Fruit fly (Drosophila melanogaster) Kc167 (cell line): ENCODE results near the gene Ide.
A peak's percentile ranks its signal among the peaks of the same experiment; 100 is the strongest.

Experiments
- Myc ChIP-seq: fragments of >200 bp; optimal IDR thresholded peaks from 2 replicates; lab custom pipeline; 2017; ENCODE audit warnings: missing external identifiers
- Sin3A ChIP-seq: fragments of >200 bp; optimal IDR thresholded peaks from 2 replicates; lab custom pipeline; 2018; ENCODE audit warnings: missing external identifiers
- h ChIP-seq: fragments of >200 bp; optimal IDR thresholded peaks from 3 replicates; lab custom pipeline; 2018; ENCODE audit warnings: missing external identifiers
- insv ChIP-seq: fragments of >200 bp; optimal IDR thresholded peaks from 3 replicates; lab custom pipeline; 2018; ENCODE audit warnings: missing external identifiers
- psq ChIP-seq: fragments of >200 bp; optimal IDR thresholded peaks from 2 replicates; lab custom pipeline; 2017; ENCODE audit warnings: missing external identifiers
- ttk ChIP-seq: sonication (Bioruptor generic); optimal IDR thresholded peaks from 2 replicates; lab custom pipeline; 2017; ENCODE audit warnings: missing external identifiers

DNA sequence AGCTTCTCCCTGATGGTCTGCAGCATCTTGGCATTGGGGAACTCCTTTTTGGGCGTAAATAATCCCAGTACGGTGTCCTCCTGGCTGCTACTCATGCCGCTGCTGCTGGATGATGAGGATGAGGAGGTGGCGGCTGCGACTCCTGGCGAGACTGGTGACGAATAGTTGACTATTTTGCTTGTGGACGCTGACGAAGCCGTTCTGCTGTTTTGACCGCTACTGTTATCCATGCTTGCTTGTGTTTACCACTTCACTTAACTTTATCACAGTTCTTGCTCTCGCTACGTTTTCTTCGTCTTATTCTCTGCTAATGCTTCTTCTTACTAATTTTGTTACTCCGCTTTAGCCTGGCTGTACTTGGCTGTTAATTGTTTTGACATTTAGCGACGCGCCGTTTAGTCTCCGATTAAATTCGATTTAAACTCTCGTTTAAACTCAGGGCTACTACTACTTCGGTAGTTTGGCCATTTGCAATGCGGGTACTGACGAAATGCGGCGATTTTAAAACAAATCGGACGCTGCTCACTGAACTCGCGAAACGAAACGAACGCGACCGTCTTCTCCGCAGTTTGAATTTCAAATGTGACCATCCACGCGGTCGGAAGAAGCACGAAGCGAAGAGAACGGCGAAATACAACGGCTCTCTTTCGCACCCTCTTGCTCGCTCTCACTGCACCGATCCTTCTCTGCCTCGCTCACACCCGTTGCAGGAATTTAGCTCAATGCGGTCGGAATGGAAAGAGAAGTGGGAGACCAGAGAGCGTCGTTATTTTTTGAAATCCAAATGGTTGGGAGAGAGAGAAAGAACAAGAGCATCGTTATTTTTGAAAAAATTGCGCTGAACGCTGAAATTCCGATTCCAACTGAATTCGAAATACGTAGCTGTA lies 25.6 kb upstream of the Ide start, which contains the start of gene trbl:
- TF ChIP-seq h (no peak), psq (lab: Kevin White, UChicago) (peak; percentile 89), insv (lab: Kevin White, UChicago) (peak; percentile 92), Sin3A (lab: Kevin White, UChicago) (no peak), ttk (lab: Kevin White, UChicago) (no peak), Myc (lab: Kevin White, UChicago) (no peak)
